Fruit fly (Drosophila melanogaster) whole organism, prepupa: Measurements from ENCODE around the gene Unc-76.
A peak's percentile ranks its signal among the peaks of the same experiment; 100 is the strongest.

ENCODE experiments used
- CG3032 ChIP-seq: fragments of 200-800 bp; optimal IDR thresholded peaks from 2 replicates; lab custom pipeline; 2019; ENCODE audit warnings: missing biosample characterization, mild to moderate bottlenecking, missing genetic modification characterization, moderate library complexity
- CG6163 ChIP-seq: fragments of 200-800 bp; sonication (Bioruptor generic); IDR thresholded peaks from 3 replicates; pipeline ENCODE4 v1.3.6; 2022; ENCODE audit warnings: missing biosample characterization, missing genetic modification characterization
- CG6792 ChIP-seq: fragments of 200-800 bp; sonication (Bioruptor generic); optimal IDR thresholded peaks from 3 replicates; lab custom pipeline; 2016; ENCODE audit warnings: missing biosample characterization, missing genetic modification characterization
- Eip75B ChIP-seq: fragments of 200-800 bp; sonication (Bioruptor generic); optimal IDR thresholded peaks from 3 replicates; lab custom pipeline; 2016; ENCODE audit warnings: missing biosample characterization, missing genetic modification characterization
- Gug ChIP-seq: fragments of 200-800 bp; sonication (Bioruptor generic); IDR thresholded peaks from 2 replicates; pipeline ENCODE4 v1.3.6; 2022; ENCODE audit warnings: missing biosample characterization, missing genetic modification characterization

DNA sequence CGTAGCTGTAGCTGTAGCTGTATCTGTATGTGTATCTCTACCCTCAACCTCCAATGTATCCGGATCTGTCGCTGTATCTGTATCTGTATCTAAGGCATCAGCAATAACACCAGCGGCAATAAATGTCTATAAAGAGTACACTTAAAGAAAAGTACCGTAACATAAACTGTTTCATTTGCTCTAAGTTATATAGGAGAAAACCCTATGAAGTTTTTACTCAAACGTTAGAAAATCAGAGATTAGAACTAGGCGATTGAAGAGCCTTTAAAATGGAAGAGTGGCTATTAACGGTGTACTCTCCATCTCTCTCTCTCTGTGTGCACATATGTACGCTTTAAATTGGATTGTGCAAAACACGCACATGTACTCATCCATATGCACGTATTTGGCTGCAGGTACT lies 17.9 kb downstream of the Unc-76 start:
- TF ChIP-seq Gug (no peak), CG6792 (GFP tag; lab: Kevin White, UChicago) (no peak), CG6163 (0 out of 3 replicates have a peak, but pooled peaks have one; percentile 32), Eip75B (no peak), CG3032 (tag; lab: Kevin White, UChicago) (no peak)
